Worm (Caenorhabditis elegans) whole organism, midembryonic: ENCODE results near the gene gcy-3.

Experiments used
- cog-1 ChIP-seq: sonication (generic microtip); optimal IDR thresholded peaks from 2 replicates; lab custom pipeline; 2016; ENCODE audit warnings: missing genetic modification characterization, missing compliant biosample characterization
- flt-1 ChIP-seq: fragments of 200-800 bp; sonication (Bioruptor generic); IDR thresholded peaks from 2 replicates; pipeline ENCODE4 v1.3.6; 2022; ENCODE audit warnings: missing genetic modification characterization, missing compliant biosample characterization
- klf-2 ChIP-seq: fragments of 200-800 bp; sonication (Bioruptor generic); conservative IDR thresholded peaks from 2 replicates; pipeline ENCODE4 v1.3.6; 2022; ENCODE audit warnings: missing genetic modification reagents, missing genetic modification characterization, missing compliant biosample characterization
- ref-1 ChIP-seq: fragments of 200-800 bp; sonication (Bioruptor generic); conservative IDR thresholded peaks from 2 replicates; pipeline ENCODE4 v1.3.6; 2022; ENCODE audit warnings: missing genetic modification reagents, missing genetic modification characterization, missing compliant biosample characterization
- tab-1 ChIP-seq: fragments of 200-800 bp; sonication (Bioruptor generic); IDR thresholded peaks from 2 replicates; pipeline ENCODE4 v1.3.6; 2022; ENCODE audit warnings: missing genetic modification characterization, missing compliant biosample characterization
- ztf-29 ChIP-seq: fragments of 200-800 bp; sonication (Bioruptor generic); IDR thresholded peaks from 2 replicates; pipeline ENCODE4 v1.3.6; 2022; ENCODE audit warnings: missing genetic modification reagents, missing genetic modification characterization, missing compliant biosample characterization

DNA sequence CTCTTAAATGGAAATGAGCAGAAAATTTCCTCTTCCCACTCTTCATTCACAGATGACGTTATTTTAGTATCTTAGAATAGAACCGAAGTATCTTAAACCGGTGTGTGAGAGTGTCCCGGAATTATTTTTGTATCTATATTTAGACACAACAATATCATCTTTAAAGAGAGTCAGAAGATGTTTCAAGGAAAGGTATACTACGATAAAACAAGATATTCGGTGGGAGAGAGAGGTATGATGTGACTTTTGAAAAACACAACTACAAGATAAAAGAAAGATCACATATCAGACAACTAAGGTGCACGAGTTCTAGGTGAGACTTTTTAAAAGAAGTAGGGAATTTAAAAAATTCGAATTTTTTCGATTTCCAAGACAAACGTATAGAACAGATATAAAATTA, 16.5 kb downstream of the gcy-3 start:
- TF ChIP-seq ztf-29 (GFP tag; lab: Robert Waterston, UW) (no peak), klf-2 (no peak), tab-1 (GFP tag; lab: Robert Waterston, UW) (no peak), flt-1 (GFP tag; lab: Robert Waterston, UW) (no peak), cog-1 (no peak), ref-1 (GFP tag; lab: Robert Waterston, UW) (no peak)
